Worm (Caenorhabditis elegans) whole organism, mixed stage, embryonic: ENCODE measurements around the gene clc-28.

Experiments
- M03D4.4 ChIP-seq: sonication (generic microtip); optimal IDR thresholded peaks from 2 replicates; lab custom pipeline; 2017; ENCODE audit warnings: mild to moderate bottlenecking, missing genetic modification characterization, missing compliant biosample characterization
- bed-3 ChIP-seq: fragments of 200-800 bp; sonication (Bioruptor generic); optimal IDR thresholded peaks from 3 replicates; lab custom pipeline; 2018; ENCODE audit warnings: mild to moderate bottlenecking, missing genetic modification characterization, moderate library complexity, missing compliant biosample characterization
- blmp-1 ChIP-seq: fragments of 150-350 bp; optimal IDR thresholded peaks from 2 replicates; lab custom pipeline; 2014; ENCODE audit warnings: missing biosample characterization, missing genetic modification characterization
- ceh-39 ChIP-seq: fragments of 150-350 bp; optimal IDR thresholded peaks from 2 replicates; lab custom pipeline; 2014; ENCODE audit warnings: missing biosample characterization, missing genetic modification characterization
- ceh-43 ChIP-seq: fragments of 200-800 bp; sonication (Bioruptor generic); optimal IDR thresholded peaks from 2 replicates; lab custom pipeline; 2018; ENCODE audit warnings: mild to moderate bottlenecking, missing genetic modification characterization, moderate library complexity, missing compliant biosample characterization
- ceh-83 ChIP-seq: fragments of 200-800 bp; sonication (Bioruptor generic); optimal IDR thresholded peaks from 2 replicates; lab custom pipeline; 2018; ENCODE audit warnings: mild to moderate bottlenecking, missing genetic modification characterization, missing compliant biosample characterization
- ces-1 ChIP-seq: fragments of 150-350 bp; optimal IDR thresholded peaks from 2 replicates; lab custom pipeline; 2014; ENCODE audit warnings: missing biosample characterization, missing genetic modification reagents, missing genetic modification characterization
- cnd-1 ChIP-seq: fragments of 200-800 bp; sonication (Bioruptor generic); optimal IDR thresholded peaks from 2 replicates; lab custom pipeline; 2018; ENCODE audit warnings: mild to moderate bottlenecking, missing genetic modification characterization, missing compliant biosample characterization
- drap-1 ChIP-seq: fragments of 200-800 bp; sonication (Bioruptor generic); optimal IDR thresholded peaks from 3 replicates; lab custom pipeline; 2018; ENCODE audit warnings: mild to moderate bottlenecking, missing genetic modification characterization, missing compliant biosample characterization
- elt-1 ChIP-seq: sonication (generic microtip); optimal IDR thresholded peaks from 2 replicates; lab custom pipeline; 2017; ENCODE audit warnings: missing genetic modification characterization, mild to moderate bottlenecking, missing compliant biosample characterization, antibody characterized with exemption, moderate library complexity, borderline replicate concordance; ENCODE audit not compliant: insufficient read depth
- elt-3 ChIP-seq: fragments of 150-350 bp; optimal IDR thresholded peaks from 2 replicates; lab custom pipeline; 2014; ENCODE audit warnings: missing biosample characterization, missing genetic modification characterization
- flh-1 ChIP-seq: fragments of 200-800 bp; sonication (Bioruptor generic); optimal IDR thresholded peaks from 2 replicates; lab custom pipeline; 2018; ENCODE audit warnings: mild to moderate bottlenecking, missing genetic modification characterization, moderate library complexity, missing compliant biosample characterization
- ham-2 ChIP-seq: fragments of 200-800 bp; sonication (Bioruptor generic); optimal IDR thresholded peaks from 2 replicates; lab custom pipeline; 2018; ENCODE audit warnings: mild to moderate bottlenecking, missing genetic modification characterization, missing compliant biosample characterization
- hlh-1 ChIP-seq: fragments of 150-350 bp; optimal IDR thresholded peaks from 2 replicates; lab custom pipeline; 2014; ENCODE audit warnings: missing biosample characterization, missing genetic modification reagents, missing genetic modification characterization
- lin-13 ChIP-seq: fragments of 150-350 bp; optimal IDR thresholded peaks from 2 replicates; lab custom pipeline; 2014; ENCODE audit warnings: missing biosample characterization, missing genetic modification characterization
- lin-32 ChIP-seq: fragments of 200-800 bp; sonication (Bioruptor generic); optimal IDR thresholded peaks from 2 replicates; lab custom pipeline; 2018; ENCODE audit warnings: mild to moderate bottlenecking, missing genetic modification characterization, missing compliant biosample characterization
- lsy-2 ChIP-seq: fragments of 150-350 bp; optimal IDR thresholded peaks from 2 replicates; lab custom pipeline; 2014; ENCODE audit warnings: missing biosample characterization, missing genetic modification characterization
- mab-5 ChIP-seq: fragments of 150-350 bp; optimal IDR thresholded peaks from 2 replicates; lab custom pipeline; 2014; ENCODE audit warnings: missing biosample characterization, missing genetic modification characterization
- mep-1 ChIP-seq: fragments of 150-350 bp; optimal IDR thresholded peaks from 2 replicates; lab custom pipeline; 2017; ENCODE audit warnings: missing biosample characterization, missing genetic modification reagents, missing genetic modification characterization, inconsistent platforms
- mls-2 ChIP-seq: sonication (generic microtip); optimal IDR thresholded peaks from 2 replicates; lab custom pipeline; 2016; ENCODE audit warnings: mild to moderate bottlenecking, missing genetic modification characterization, moderate library complexity, missing compliant biosample characterization
- nhr-12 ChIP-seq: fragments of 150-350 bp; optimal IDR thresholded peaks from 2 replicates; lab custom pipeline; 2014; ENCODE audit warnings: missing biosample characterization, missing genetic modification characterization
- nhr-2 ChIP-seq: fragments of 150-350 bp; optimal IDR thresholded peaks from 2 replicates; lab custom pipeline; 2014; ENCODE audit warnings: missing biosample characterization, missing genetic modification characterization
- nhr-237 ChIP-seq: fragments of 150-350 bp; optimal IDR thresholded peaks from 2 replicates; lab custom pipeline; 2014; ENCODE audit warnings: missing biosample characterization, missing genetic modification characterization
- nhr-28 ChIP-seq: fragments of 150-350 bp; optimal IDR thresholded peaks from 2 replicates; lab custom pipeline; 2014; ENCODE audit warnings: missing biosample characterization, missing genetic modification characterization
- nhr-76 ChIP-seq: sonication (generic microtip); optimal IDR thresholded peaks from 2 replicates; lab custom pipeline; 2017; ENCODE audit warnings: missing biosample characterization, missing genetic modification characterization
- pha-4 ChIP-seq: fragments of 150-350 bp; optimal IDR thresholded peaks from 2 replicates; lab custom pipeline; 2018; ENCODE audit warnings: missing biosample characterization, missing genetic modification reagents, missing genetic modification characterization
- sem-2 ChIP-seq: fragments of 200-800 bp; sonication (Bioruptor generic); optimal IDR thresholded peaks from 2 replicates; lab custom pipeline; 2018; ENCODE audit warnings: mild to moderate bottlenecking, missing genetic modification characterization, missing compliant biosample characterization
- snpc-4 ChIP-seq: fragments of 150-350 bp; optimal IDR thresholded peaks from 2 replicates; lab custom pipeline; 2014; ENCODE audit warnings: missing biosample characterization, missing genetic modification characterization
- sptf-1 ChIP-seq: sonication (generic microtip); optimal IDR thresholded peaks from 2 replicates; lab custom pipeline; 2017; ENCODE audit warnings: mild to moderate bottlenecking, missing genetic modification characterization, moderate library complexity, missing compliant biosample characterization
- unc-120 ChIP-seq: sonication (generic microtip); optimal IDR thresholded peaks from 2 replicates; lab custom pipeline; 2017; ENCODE audit warnings: missing genetic modification characterization, missing compliant biosample characterization; ENCODE audit not compliant: poor library complexity, severe bottlenecking
- unc-39 ChIP-seq: fragments of 150-350 bp; optimal IDR thresholded peaks from 2 replicates; lab custom pipeline; 2014; ENCODE audit warnings: missing biosample characterization, missing genetic modification characterization
- unc-62 ChIP-seq: fragments of 150-350 bp; optimal IDR thresholded peaks from 2 replicates; lab custom pipeline; 2014; ENCODE audit warnings: missing biosample characterization, missing genetic modification reagents, missing genetic modification characterization
- zip-8 ChIP-seq: fragments of 150-350 bp; optimal IDR thresholded peaks from 2 replicates; lab custom pipeline; 2014; ENCODE audit warnings: missing biosample characterization, missing genetic modification characterization
- ztf-11 ChIP-seq: fragments of 150-350 bp; optimal IDR thresholded peaks from 2 replicates; lab custom pipeline; 2014; ENCODE audit warnings: missing biosample characterization, missing genetic modification characterization

clc-28 gene

DNA sequence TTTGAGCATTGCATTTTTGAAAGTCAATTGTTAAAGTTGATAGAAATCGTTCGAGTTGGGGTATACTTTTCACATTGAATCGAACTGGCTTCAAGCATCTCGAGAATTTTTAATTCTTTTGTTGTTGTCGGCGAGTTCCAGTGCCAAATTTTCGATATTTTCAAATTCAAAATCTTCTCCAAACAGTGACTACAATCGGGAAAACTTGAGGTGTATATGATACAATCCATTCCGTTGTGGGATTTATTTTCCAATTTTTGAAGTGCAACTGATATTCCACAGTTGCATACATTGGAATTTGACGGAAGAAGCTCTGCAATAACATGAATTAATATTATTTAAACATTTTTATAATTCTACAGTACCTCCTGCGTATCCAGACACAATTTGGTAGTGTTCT is 33.5 kb downstream of the clc-28 start:
- TF ChIP-seq ceh-39 (tag; lab: Kevin White, UChicago) (no peak), unc-120 (tag; lab: Kevin White, UChicago) (no peak), lin-32 (GFP tag; lab: Kevin White, UChicago) (no peak), ces-1 (GFP tag; lab: Kevin White, UChicago) (no peak), mab-5 (tag; lab: Kevin White, UChicago) (no peak), lin-13 (tag; lab: Kevin White, UChicago) (no peak), sem-2 (GFP tag; lab: Kevin White, UChicago) (no peak), drap-1 (GFP tag; lab: Kevin White, UChicago) (no peak), elt-1 (no peak), flh-1 (GFP tag; lab: Kevin White, UChicago) (no peak), hlh-1 (no peak)

DNA sequence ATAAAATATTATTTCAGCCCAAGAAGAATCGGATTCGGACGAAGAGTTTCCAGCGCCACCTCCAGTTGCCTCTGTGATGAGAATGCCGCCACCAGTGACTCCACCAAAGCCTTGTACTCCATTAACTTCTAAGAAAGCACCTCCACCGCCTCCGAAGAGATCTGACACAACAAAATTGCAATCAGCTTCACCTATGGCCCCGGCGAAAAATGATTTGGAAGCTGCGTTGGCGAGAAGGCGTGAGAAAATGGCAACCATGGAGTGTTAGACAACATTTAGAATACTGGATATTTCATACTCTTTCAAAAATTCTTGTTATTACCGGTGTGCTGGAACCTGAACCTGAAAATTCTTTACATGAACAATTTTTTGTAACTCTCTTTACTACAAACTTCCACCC is 34.0 kb downstream of the clc-28 start:
- TF ChIP-seq ces-1 (GFP tag; lab: Kevin White, UChicago) (no peak), ceh-43 (GFP tag; lab: Kevin White, UChicago) (no peak), unc-39 (tag; lab: Kevin White, UChicago) (no peak), bed-3 (no peak), nhr-2 (no peak), nhr-76 (tag; lab: Kevin White, UChicago) (no peak), M03D4.4 (tag; lab: Kevin White, UChicago) (no peak)

DNA sequence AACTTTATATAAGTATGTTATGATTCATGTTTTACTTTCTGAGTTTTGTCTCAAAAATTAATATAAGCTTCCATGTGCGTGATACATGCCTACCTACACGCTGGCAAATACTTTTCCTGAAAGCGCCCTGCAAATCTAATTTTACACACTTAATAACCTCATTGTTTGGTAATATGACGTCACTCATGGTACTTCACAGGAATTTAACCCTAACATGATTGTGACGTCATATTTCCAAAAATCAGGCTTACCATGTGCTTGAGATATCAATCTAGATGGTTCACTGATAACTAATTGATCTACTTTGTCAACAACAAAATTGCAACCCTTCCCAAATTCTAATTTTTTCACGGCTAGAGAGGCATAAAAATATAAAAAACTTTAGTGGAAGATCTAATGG is 35.8 kb downstream of the clc-28 start:
- TF ChIP-seq nhr-28 (tag; lab: Kevin White, UChicago) (no peak), lin-13 (tag; lab: Kevin White, UChicago) (no peak), elt-3 (tag; lab: Kevin White, UChicago) (no peak), zip-8 (tag; lab: Kevin White, UChicago) (peak; percentile 95), snpc-4 (tag; lab: Kevin White, UChicago) (no peak)

DNA sequence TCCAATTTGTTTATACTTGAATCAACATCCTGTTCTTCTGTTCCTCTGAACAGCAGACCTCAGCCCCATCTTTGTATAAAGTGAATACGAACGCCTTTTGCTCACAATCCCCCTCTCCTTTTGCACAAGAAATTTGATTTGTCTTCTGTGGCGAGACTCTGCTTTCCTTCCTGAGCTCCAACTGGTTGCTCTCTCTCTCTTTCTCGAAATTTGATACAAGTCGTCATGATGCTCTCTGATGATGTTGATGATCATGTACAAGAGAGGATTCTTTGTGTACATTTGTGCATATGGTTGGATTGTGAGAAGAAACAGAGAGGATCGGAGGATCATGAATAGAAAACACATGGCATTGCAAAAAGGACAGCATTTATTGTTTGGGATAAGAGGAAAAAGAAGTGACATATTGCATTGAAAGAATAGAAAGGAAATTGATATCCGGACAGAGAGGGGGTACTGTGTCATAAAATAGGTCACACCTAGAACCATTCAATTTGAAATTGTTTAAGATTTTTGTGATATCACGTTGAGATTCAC is 38.3 kb downstream of the clc-28 start:
- no peak for TF ChIP-seq lsy-2 (tag; lab: Kevin White, UChicago)
- TF ChIP-seq ces-1 (GFP tag; lab: Kevin White, UChicago), result peak; percentile 54
- TF ChIP-seq hlh-1, result no peak
- TF ChIP-seq cnd-1 (tag; lab: Kevin White, UChicago), result peak; percentile 8
- TF ChIP-seq ceh-83 (GFP tag; lab: Kevin White, UChicago), result peak; percentile 65
- peak; percentile 27 for TF ChIP-seq pha-4 (tag; lab: Kevin White, UChicago)
- peak; percentile 15 for TF ChIP-seq mls-2 (tag; lab: Kevin White, UChicago)
- TF ChIP-seq mep-1, result no peak

DNA sequence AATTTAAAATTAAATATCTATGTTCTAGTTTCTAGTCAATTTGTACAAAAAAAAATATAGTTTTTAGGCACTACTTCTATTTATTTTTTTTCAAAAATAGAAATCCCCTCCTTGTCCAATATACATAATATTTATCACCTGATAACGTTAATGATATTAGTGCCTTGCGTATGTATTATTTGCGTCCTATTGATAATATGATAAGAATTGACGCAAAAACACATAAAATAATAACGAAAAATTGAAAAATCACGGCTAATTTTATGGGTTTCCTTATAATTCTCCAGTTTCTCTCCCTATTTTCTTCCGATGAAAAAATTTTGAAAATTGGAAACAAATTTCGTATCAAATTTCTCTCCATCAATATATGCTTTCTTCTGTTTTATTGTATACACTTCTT is 39.5 kb downstream of the clc-28 start:
- TF ChIP-seq elt-3 (tag; lab: Kevin White, UChicago), result no peak

DNA sequence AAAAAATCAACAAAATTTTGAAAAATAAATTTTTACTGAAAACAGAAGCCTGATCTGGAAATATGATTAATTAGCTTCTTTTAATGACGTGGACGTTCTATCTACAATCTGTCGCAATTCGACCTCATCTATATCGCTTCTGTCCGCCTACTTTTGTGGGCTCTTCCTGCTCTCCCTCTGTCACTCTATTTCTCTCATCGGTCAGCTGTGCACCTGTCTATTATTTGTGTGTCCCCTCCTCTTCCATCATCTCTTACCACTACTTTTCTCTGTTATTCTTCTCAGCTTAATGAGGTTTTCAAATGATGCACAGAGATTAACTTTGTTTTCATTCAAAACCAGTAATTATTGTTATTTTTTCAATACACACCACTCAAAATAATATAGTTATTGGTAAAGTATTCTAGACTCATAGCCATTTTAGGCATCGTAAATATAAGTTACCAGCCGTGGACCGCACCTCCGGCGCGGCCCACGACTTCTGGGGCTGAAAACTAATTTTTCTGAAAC is 40.1 kb downstream of the clc-28 start:
- TF ChIP-seq flh-1 (GFP tag; lab: Kevin White, UChicago) (no peak), mls-2 (tag; lab: Kevin White, UChicago) (no peak), ceh-83 (GFP tag; lab: Kevin White, UChicago) (no peak), nhr-76 (tag; lab: Kevin White, UChicago) (no peak), unc-39 (tag; lab: Kevin White, UChicago) (no peak), elt-1 (no peak), lin-32 (GFP tag; lab: Kevin White, UChicago) (no peak), pha-4 (tag; lab: Kevin White, UChicago) (no peak), lin-13 (tag; lab: Kevin White, UChicago) (no peak), unc-120 (tag; lab: Kevin White, UChicago) (peak; percentile 37), ham-2 (GFP tag; lab: Kevin White, UChicago) (no peak), ceh-39 (tag; lab: Kevin White, UChicago) (no peak), nhr-28 (tag; lab: Kevin White, UChicago) (no peak), snpc-4 (tag; lab: Kevin White, UChicago) (no peak), lsy-2 (tag; lab: Kevin White, UChicago) (no peak), M03D4.4 (tag; lab: Kevin White, UChicago) (no peak), ces-1 (GFP tag; lab: Kevin White, UChicago) (peak; percentile 58), sptf-1 (tag; lab: Kevin White, UChicago) (no peak), mab-5 (tag; lab: Kevin White, UChicago) (no peak), ztf-11 (no peak), blmp-1 (no peak), cnd-1 (tag; lab: Kevin White, UChicago) (no peak), nhr-2 (no peak), ceh-43 (GFP tag; lab: Kevin White, UChicago) (no peak), nhr-237 (tag; lab: Kevin White, UChicago) (no peak), zip-8 (tag; lab: Kevin White, UChicago) (no peak), bed-3 (no peak), unc-62 (GFP tag; lab: Kevin White, UChicago) (peak; percentile 84), hlh-1 (peak; percentile 97), nhr-12 (tag; lab: Kevin White, UChicago) (no peak)
